Worm (Caenorhabditis elegans) whole organism, mixed stage, embryonic: Measurements from ENCODE around the gene eppl-1.

ENCODE experiments used
- M03D4.4 ChIP-seq: sonication (generic microtip); optimal IDR thresholded peaks from 2 replicates; lab custom pipeline; 2017; ENCODE audit warnings: mild to moderate bottlenecking, missing genetic modification characterization, missing compliant biosample characterization
- bed-3 ChIP-seq: fragments of 200-800 bp; sonication (Bioruptor generic); optimal IDR thresholded peaks from 3 replicates; lab custom pipeline; 2018; ENCODE audit warnings: mild to moderate bottlenecking, missing genetic modification characterization, moderate library complexity, missing compliant biosample characterization
- blmp-1 ChIP-seq: fragments of 150-350 bp; optimal IDR thresholded peaks from 2 replicates; lab custom pipeline; 2014; ENCODE audit warnings: missing biosample characterization, missing genetic modification characterization
- ceh-39 ChIP-seq: fragments of 150-350 bp; optimal IDR thresholded peaks from 2 replicates; lab custom pipeline; 2014; ENCODE audit warnings: missing biosample characterization, missing genetic modification characterization
- ceh-43 ChIP-seq: fragments of 200-800 bp; sonication (Bioruptor generic); optimal IDR thresholded peaks from 2 replicates; lab custom pipeline; 2018; ENCODE audit warnings: mild to moderate bottlenecking, missing genetic modification characterization, moderate library complexity, missing compliant biosample characterization
- ceh-83 ChIP-seq: fragments of 200-800 bp; sonication (Bioruptor generic); optimal IDR thresholded peaks from 2 replicates; lab custom pipeline; 2018; ENCODE audit warnings: mild to moderate bottlenecking, missing genetic modification characterization, missing compliant biosample characterization
- ces-1 ChIP-seq: fragments of 150-350 bp; optimal IDR thresholded peaks from 2 replicates; lab custom pipeline; 2014; ENCODE audit warnings: missing biosample characterization, missing genetic modification reagents, missing genetic modification characterization
- cnd-1 ChIP-seq: fragments of 200-800 bp; sonication (Bioruptor generic); optimal IDR thresholded peaks from 2 replicates; lab custom pipeline; 2018; ENCODE audit warnings: mild to moderate bottlenecking, missing genetic modification characterization, missing compliant biosample characterization
- drap-1 ChIP-seq: fragments of 200-800 bp; sonication (Bioruptor generic); optimal IDR thresholded peaks from 3 replicates; lab custom pipeline; 2018; ENCODE audit warnings: mild to moderate bottlenecking, missing genetic modification characterization, missing compliant biosample characterization
- elt-1 ChIP-seq: sonication (generic microtip); optimal IDR thresholded peaks from 2 replicates; lab custom pipeline; 2017; ENCODE audit warnings: missing genetic modification characterization, mild to moderate bottlenecking, missing compliant biosample characterization, antibody characterized with exemption, moderate library complexity, borderline replicate concordance; ENCODE audit not compliant: insufficient read depth
- elt-3 ChIP-seq: fragments of 150-350 bp; optimal IDR thresholded peaks from 2 replicates; lab custom pipeline; 2014; ENCODE audit warnings: missing biosample characterization, missing genetic modification characterization
- flh-1 ChIP-seq: fragments of 200-800 bp; sonication (Bioruptor generic); optimal IDR thresholded peaks from 2 replicates; lab custom pipeline; 2018; ENCODE audit warnings: mild to moderate bottlenecking, missing genetic modification characterization, moderate library complexity, missing compliant biosample characterization
- hlh-1 ChIP-seq: fragments of 150-350 bp; optimal IDR thresholded peaks from 2 replicates; lab custom pipeline; 2014; ENCODE audit warnings: missing biosample characterization, missing genetic modification reagents, missing genetic modification characterization
- lin-13 ChIP-seq: fragments of 150-350 bp; optimal IDR thresholded peaks from 2 replicates; lab custom pipeline; 2014; ENCODE audit warnings: missing biosample characterization, missing genetic modification characterization
- lin-32 ChIP-seq: fragments of 200-800 bp; sonication (Bioruptor generic); optimal IDR thresholded peaks from 2 replicates; lab custom pipeline; 2018; ENCODE audit warnings: mild to moderate bottlenecking, missing genetic modification characterization, missing compliant biosample characterization
- lsy-2 ChIP-seq: fragments of 150-350 bp; optimal IDR thresholded peaks from 2 replicates; lab custom pipeline; 2014; ENCODE audit warnings: missing biosample characterization, missing genetic modification characterization
- mab-5 ChIP-seq: fragments of 150-350 bp; optimal IDR thresholded peaks from 2 replicates; lab custom pipeline; 2014; ENCODE audit warnings: missing biosample characterization, missing genetic modification characterization
- mep-1 ChIP-seq: fragments of 150-350 bp; optimal IDR thresholded peaks from 2 replicates; lab custom pipeline; 2017; ENCODE audit warnings: missing biosample characterization, missing genetic modification reagents, missing genetic modification characterization, inconsistent platforms
- nhr-12 ChIP-seq: fragments of 150-350 bp; optimal IDR thresholded peaks from 2 replicates; lab custom pipeline; 2014; ENCODE audit warnings: missing biosample characterization, missing genetic modification characterization
- nhr-2 ChIP-seq: fragments of 150-350 bp; optimal IDR thresholded peaks from 2 replicates; lab custom pipeline; 2014; ENCODE audit warnings: missing biosample characterization, missing genetic modification characterization
- nhr-237 ChIP-seq: fragments of 150-350 bp; optimal IDR thresholded peaks from 2 replicates; lab custom pipeline; 2014; ENCODE audit warnings: missing biosample characterization, missing genetic modification characterization
- nhr-28 ChIP-seq: fragments of 150-350 bp; optimal IDR thresholded peaks from 2 replicates; lab custom pipeline; 2014; ENCODE audit warnings: missing biosample characterization, missing genetic modification characterization
- sem-2 ChIP-seq: fragments of 200-800 bp; sonication (Bioruptor generic); optimal IDR thresholded peaks from 2 replicates; lab custom pipeline; 2018; ENCODE audit warnings: mild to moderate bottlenecking, missing genetic modification characterization, missing compliant biosample characterization
- sptf-1 ChIP-seq: sonication (generic microtip); optimal IDR thresholded peaks from 2 replicates; lab custom pipeline; 2017; ENCODE audit warnings: mild to moderate bottlenecking, missing genetic modification characterization, moderate library complexity, missing compliant biosample characterization
- tbx-8 ChIP-seq: fragments of 200-800 bp; sonication (Bioruptor generic); optimal IDR thresholded peaks from 2 replicates; lab custom pipeline; 2018; ENCODE audit warnings: mild to moderate bottlenecking, missing genetic modification characterization, moderate library complexity, missing compliant biosample characterization
- unc-120 ChIP-seq: sonication (generic microtip); optimal IDR thresholded peaks from 2 replicates; lab custom pipeline; 2017; ENCODE audit warnings: missing genetic modification characterization, missing compliant biosample characterization; ENCODE audit not compliant: poor library complexity, severe bottlenecking
- unc-39 ChIP-seq: fragments of 150-350 bp; optimal IDR thresholded peaks from 2 replicates; lab custom pipeline; 2014; ENCODE audit warnings: missing biosample characterization, missing genetic modification characterization
- ztf-11 ChIP-seq: fragments of 150-350 bp; optimal IDR thresholded peaks from 2 replicates; lab custom pipeline; 2014; ENCODE audit warnings: missing biosample characterization, missing genetic modification characterization

Gene eppl-1

ce11 chrIV:8489915-8490314, 38.4 kb upstream of the eppl-1 start, which contains the start of gene srlf-2:
Gene srlf-2, plus strand, starts transcription at chrIV:8490215.
- no peak for TF ChIP-seq blmp-1

ce11 chrIV:8488043-8488442, 36.5 kb upstream of the eppl-1 start:
- no peak for TF ChIP-seq elt-3 (tag; lab: Kevin White, UChicago)
- TF ChIP-seq lin-32 (GFP tag; lab: Kevin White, UChicago): no peak
- no peak for TF ChIP-seq hlh-1 (tag; lab: Kevin White, UChicago)
- TF ChIP-seq unc-39 (tag; lab: Kevin White, UChicago): no peak
- TF ChIP-seq lin-13: no peak
- TF ChIP-seq nhr-12 (tag; lab: Kevin White, UChicago): no peak
- TF ChIP-seq ceh-83 (GFP tag; lab: Kevin White, UChicago): no peak
- no peak for TF ChIP-seq unc-120 (tag; lab: Kevin White, UChicago)
- no peak for TF ChIP-seq lsy-2 (tag; lab: Kevin White, UChicago)
- no peak for TF ChIP-seq ztf-11 (tag; lab: Kevin White, UChicago)
- TF ChIP-seq ces-1 (GFP tag; lab: Kevin White, UChicago): no peak

ce11 chrIV:8487183-8487582, 35.6 kb upstream of the eppl-1 start, which contains the start of gene srlf-3:
Gene srlf-3, plus strand, starts transcription at chrIV:8487483.
- TF ChIP-seq ceh-43 (GFP tag; lab: Kevin White, UChicago) (no peak), mep-1 (no peak), mab-5 (tag; lab: Kevin White, UChicago) (no peak), cnd-1 (tag; lab: Kevin White, UChicago) (no peak), ztf-11 (tag; lab: Kevin White, UChicago) (no peak), blmp-1 (no peak), sem-2 (GFP tag; lab: Kevin White, UChicago) (no peak), bed-3 (GFP tag; lab: Kevin White, UChicago) (no peak), sptf-1 (tag; lab: Kevin White, UChicago) (no peak), nhr-12 (tag; lab: Kevin White, UChicago) (no peak), drap-1 (GFP tag; lab: Kevin White, UChicago) (no peak)

- TF ChIP-seq elt-3 (tag; lab: Kevin White, UChicago) (no peak), bed-3 (GFP tag; lab: Kevin White, UChicago) (no peak), nhr-2 (tag; lab: Kevin White, UChicago) (no peak), flh-1 (no peak), mab-5 (tag; lab: Kevin White, UChicago) (no peak), ztf-11 (tag; lab: Kevin White, UChicago) (no peak), unc-120 (tag; lab: Kevin White, UChicago) (no peak), tbx-8 (no peak), M03D4.4 (tag; lab: Kevin White, UChicago) (no peak), sem-2 (GFP tag; lab: Kevin White, UChicago) (no peak), nhr-237 (tag; lab: Kevin White, UChicago) (no peak), nhr-12 (tag; lab: Kevin White, UChicago) (no peak), mep-1 (no peak), hlh-1 (tag; lab: Kevin White, UChicago) (no peak), nhr-28 (tag; lab: Kevin White, UChicago) (no peak)
- TF ChIP-seq, all 35 proteins: peak for 0
Observed at ce11 chrIV:8481308-8481707, 29.7 kb upstream of the eppl-1 start, which contains the start of gene spp-8. Gene spp-8, plus strand, starts transcription at chrIV:8481664.

ce11 chrIV:8479346-8479745, 27.8 kb upstream of the eppl-1 start, which contains the start of gene hlh-12:
Gene hlh-12, minus strand, starts transcription at chrIV:8479446.
- no peak for TF ChIP-seq lsy-2 (tag; lab: Kevin White, UChicago)
- TF ChIP-seq ceh-43 (GFP tag; lab: Kevin White, UChicago): no peak
- no peak for TF ChIP-seq ceh-39 (tag; lab: Kevin White, UChicago)
- TF ChIP-seq ces-1 (GFP tag; lab: Kevin White, UChicago): no peak
- no peak for TF ChIP-seq nhr-2 (tag; lab: Kevin White, UChicago)
- TF ChIP-seq elt-3 (tag; lab: Kevin White, UChicago): no peak
- TF ChIP-seq unc-39 (tag; lab: Kevin White, UChicago): no peak
- no peak for TF ChIP-seq hlh-1 (tag; lab: Kevin White, UChicago)
- no peak for TF ChIP-seq elt-1 (tag; lab: Kevin White, UChicago)

ce11 chrIV:8478516-8478915, 27.0 kb upstream of the eppl-1 start:
- no peak for TF ChIP-seq tbx-8
- no peak for TF ChIP-seq nhr-28 (tag; lab: Kevin White, UChicago)
